Worm (Caenorhabditis elegans): ENCODE data around the gene T05A12.4.

ce11 chrIV:6912851-6913588 lies 25.3 kb downstream of the T05A12.4 start, which contains the start of gene T22D1.3:
- TF ChIP-seq sea-2 (GFP tag; optimal IDR thresholded peaks at IDR 0.05) (no peak), ceh-28 (tag; optimal IDR thresholded peaks at IDR 0.05) (no peak), R02D3.7 (tag; optimal IDR thresholded peaks at IDR 0.05) (no peak), nhr-43 (tag; optimal IDR thresholded peaks at IDR 0.05; ENCODE audit: poor library complexity, severe bottlenecking) (no peak), elt-3 (tag; optimal IDR thresholded peaks at IDR 0.05) (no peak), pha-4 (tag; optimal IDR thresholded peaks at IDR 0.05) (no peak), ceh-82 (tag; optimal IDR thresholded peaks at IDR 0.05) (no peak), nhr-28 (tag; optimal IDR thresholded peaks at IDR 0.05) (no peak), nhr-237 (tag; optimal IDR thresholded peaks at IDR 0.05) (no peak), elt-1 (tag; optimal IDR thresholded peaks at IDR 0.05) (no peak), nhr-25 (tag; optimal IDR thresholded peaks at IDR 0.05) (no peak), nhr-11 (tag; optimal IDR thresholded peaks at IDR 0.05) (no peak), lin-39 (tag; optimal IDR thresholded peaks at IDR 0.05) (no peak), mdl-1 (tag; optimal IDR thresholded peaks at IDR 0.05) (no peak)
